Fruit fly (Drosophila melanogaster) whole organism, pupa: Measurements from ENCODE around the gene CG17329.

Experiments
- CG15710 ChIP-seq: fragments of 200-800 bp; sonication (Bioruptor generic); optimal IDR thresholded peaks from 2 replicates; lab custom pipeline; 2018; ENCODE audit warnings: missing biosample characterization, mild to moderate bottlenecking, missing genetic modification characterization, moderate library complexity
- CG17806 ChIP-seq: fragments of 200-800 bp; sonication (Bioruptor generic); optimal IDR thresholded peaks from 2 replicates; lab custom pipeline; 2018; ENCODE audit warnings: missing biosample characterization, mild to moderate bottlenecking, missing genetic modification characterization, moderate library complexity
- CG4496 ChIP-seq: fragments of 200-800 bp; sonication (Bioruptor generic); IDR thresholded peaks from 3 replicates; pipeline ENCODE4 v1.3.6; 2022; ENCODE audit warnings: missing biosample characterization, missing genetic modification characterization
- CG8159 ChIP-seq: fragments of 200-800 bp; sonication (Bioruptor generic); optimal IDR thresholded peaks from 3 replicates; lab custom pipeline; 2018; ENCODE audit warnings: missing biosample characterization, mild to moderate bottlenecking, missing genetic modification characterization, moderate library complexity
- CG8301 ChIP-seq: fragments of 200-800 bp; sonication (Bioruptor generic); optimal IDR thresholded peaks from 2 replicates; lab custom pipeline; 2018; ENCODE audit warnings: missing biosample characterization, mild to moderate bottlenecking, missing genetic modification characterization
- EcR ChIP-seq: fragments of 200-800 bp; sonication (Bioruptor generic); optimal IDR thresholded peaks from 3 replicates; lab custom pipeline; 2019; ENCODE audit warnings: missing biosample characterization, missing genetic modification characterization, mild to moderate bottlenecking, moderate library complexity, missing genetic modification reagents
- Ets98B ChIP-seq: fragments of 200-800 bp; sonication (Bioruptor generic); IDR thresholded peaks from 2 replicates; pipeline ENCODE4 v1.3.6; 2022; ENCODE audit warnings: missing biosample characterization, missing genetic modification characterization
- rn ChIP-seq: fragments of 200-800 bp; sonication (Bioruptor generic); IDR thresholded peaks from 2 replicates; pipeline ENCODE4 v1.3.6; 2022; ENCODE audit warnings: missing biosample characterization, missing genetic modification characterization

DNA sequence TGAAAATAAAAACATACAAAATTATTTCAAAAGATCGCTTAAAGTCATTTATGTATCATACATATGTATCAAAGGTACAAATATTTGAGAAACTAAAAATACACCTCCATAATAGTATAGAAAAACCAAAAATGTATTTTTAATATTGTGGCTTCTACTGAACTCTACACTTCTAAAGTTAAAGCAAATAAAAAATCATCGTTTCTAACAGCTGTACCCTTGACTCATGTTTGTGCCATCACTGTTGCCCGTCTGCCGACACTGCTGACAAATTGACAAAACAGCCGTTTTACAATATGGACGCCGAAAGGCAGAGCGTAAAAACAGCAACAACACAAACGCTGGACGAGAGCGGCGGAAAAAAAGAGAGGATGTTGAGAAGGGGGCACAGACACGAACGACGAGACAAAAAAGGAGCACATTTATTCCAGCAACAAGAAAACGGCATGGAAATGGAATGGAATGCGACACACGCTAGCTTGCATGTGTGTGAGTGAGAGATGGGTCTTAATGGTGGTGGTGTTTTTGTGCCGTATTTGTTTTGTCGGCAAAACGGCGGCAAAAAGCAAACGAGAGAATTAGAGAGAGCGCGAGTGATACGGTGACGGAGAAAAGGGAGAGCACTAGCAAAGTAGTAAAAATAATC lies 4.6 kb upstream of the CG17329 start:
- TF ChIP-seq CG8159 (tag; lab: Kevin White, UChicago): peak; percentile 80
- TF ChIP-seq CG15710 (tag; lab: Kevin White, UChicago): peak; percentile 62
- TF ChIP-seq rn (GFP tag; lab: Robert Waterston, UW): no peak
- peak; percentile 57 for TF ChIP-seq EcR (GFP tag; lab: Kevin White, UChicago)
- no peak for TF ChIP-seq Ets98B (GFP tag; lab: Robert Waterston, UW)
- peak; percentile 75 for TF ChIP-seq CG17806 (tag; lab: Kevin White, UChicago)
- peak; percentile 79 for TF ChIP-seq CG8301 (tag; lab: Kevin White, UChicago)
- no peak for TF ChIP-seq CG4496 (GFP tag; lab: Robert Waterston, UW)
